Worm (Caenorhabditis elegans) whole organism, young adult: Measurements from ENCODE around the gene C42C1.3.
A peak's percentile ranks its signal among the peaks of the same experiment; 100 is the strongest.

Source experiments
- F23B12.7 ChIP-seq: sonication (generic microtip); optimal IDR thresholded peaks from 2 replicates; lab custom pipeline; 2017; ENCODE audit warnings: missing genetic modification characterization, mild to moderate bottlenecking, missing compliant biosample characterization, antibody characterized with exemption, moderate library complexity; ENCODE audit not compliant: insufficient read depth
- ZK185.1 ChIP-seq: sonication (generic microtip); optimal IDR thresholded peaks from 2 replicates; lab custom pipeline; 2016; ENCODE audit warnings: mild to moderate bottlenecking, missing genetic modification characterization, missing compliant biosample characterization; ENCODE audit not compliant: poor library complexity, severe bottlenecking
- atf-7 ChIP-seq: sonication (generic microtip); optimal IDR thresholded peaks from 2 replicates; lab custom pipeline; 2017; ENCODE audit warnings: mild to moderate bottlenecking, missing genetic modification characterization, missing compliant biosample characterization
- bed-2 ChIP-seq: fragments of 200-800 bp; sonication (Bioruptor generic); IDR thresholded peaks from 2 replicates; pipeline ENCODE4 v1.3.6; 2022; ENCODE audit warnings: missing genetic modification reagents, missing genetic modification characterization, missing compliant biosample characterization
- cebp-2 ChIP-seq: fragments of 200-800 bp; sonication (Bioruptor generic); IDR thresholded peaks from 2 replicates; pipeline ENCODE4 v1.3.6; 2022; ENCODE audit warnings: missing genetic modification characterization, missing compliant biosample characterization
- efl-1 ChIP-seq: fragments of 150-350 bp; optimal IDR thresholded peaks from 2 replicates; lab custom pipeline; 2014; ENCODE audit warnings: missing biosample characterization, missing genetic modification reagents, missing genetic modification characterization
- lir-1 ChIP-seq: fragments of 200-800 bp; sonication (Bioruptor generic); conservative IDR thresholded peaks from 2 replicates; pipeline ENCODE4 v1.3.6; 2022; ENCODE audit warnings: missing genetic modification reagents, missing genetic modification characterization, missing compliant biosample characterization
- lsl-1 ChIP-seq: fragments of 200-800 bp; sonication (Bioruptor generic); optimal IDR thresholded peaks from 2 replicates; lab custom pipeline; 2018; ENCODE audit warnings: mild to moderate bottlenecking, missing genetic modification characterization, moderate library complexity, missing compliant biosample characterization
- mxl-1 ChIP-seq: sonication (generic microtip); optimal IDR thresholded peaks from 2 replicates; lab custom pipeline; 2016; ENCODE audit warnings: missing genetic modification characterization, missing compliant biosample characterization
- nhr-120 ChIP-seq: fragments of 200-800 bp; sonication (Bioruptor generic); IDR thresholded peaks from 2 replicates; pipeline ENCODE4 v1.3.6; 2022; ENCODE audit warnings: missing genetic modification characterization, missing compliant biosample characterization
- unc-62 ChIP-seq: fragments of 150-350 bp; optimal IDR thresholded peaks from 2 replicates; lab custom pipeline; 2014; ENCODE audit warnings: missing biosample characterization, missing genetic modification reagents, missing genetic modification characterization
- zim-3 ChIP-seq: sonication (generic microtip); optimal IDR thresholded peaks from 2 replicates; lab custom pipeline; 2017; ENCODE audit warnings: mild to moderate bottlenecking, missing genetic modification characterization, moderate library complexity, missing compliant biosample characterization

ce11 chrIV:12278507-12278906, 8.2 kb upstream of the C42C1.3 start, which contains the start of the genes tag-335 and vkmt-1:
- TF ChIP-seq lsl-1 (peak; percentile 74), unc-62 (GFP tag; lab: Kevin White, UChicago) (no peak), ZK185.1 (tag; lab: Kevin White, UChicago) (no peak), bed-2 (GFP tag; lab: Robert Waterston, UW) (no peak), nhr-120 (GFP tag; lab: Robert Waterston, UW) (no peak), cebp-2 (GFP tag; lab: Robert Waterston, UW) (no peak), mxl-1 (tag; lab: Kevin White, UChicago) (no peak), F23B12.7 (tag; lab: Kevin White, UChicago) (no peak), lir-1 (no peak), efl-1 (GFP tag; lab: Kevin White, UChicago) (no peak), atf-7 (tag; lab: Kevin White, UChicago) (no peak), zim-3 (no peak)
